Worm (Caenorhabditis elegans) whole organism, late embryonic: ENCODE data around the gene rpb-9.

Experiments
- ama-1 ChIP-seq: fragments of 150-350 bp; optimal IDR thresholded peaks from 2 replicates; lab custom pipeline; 2014
- ceh-19 ChIP-seq: fragments of 200-800 bp; sonication (Bioruptor generic); optimal IDR thresholded peaks from 2 replicates; lab custom pipeline; 2018; ENCODE audit warnings: mild to moderate bottlenecking, missing genetic modification characterization, missing compliant biosample characterization
- fkh-10 ChIP-seq: fragments of 150-350 bp; optimal IDR thresholded peaks from 2 replicates; lab custom pipeline; 2014; ENCODE audit warnings: missing biosample characterization, missing genetic modification reagents, missing genetic modification characterization
- pax-1 ChIP-seq: fragments of 150-350 bp; optimal IDR thresholded peaks from 2 replicates; lab custom pipeline; 2014; ENCODE audit warnings: missing biosample characterization, missing genetic modification characterization
- pha-2 ChIP-seq: sonication (generic microtip); optimal IDR thresholded peaks from 2 replicates; lab custom pipeline; 2017; ENCODE audit warnings: mild to moderate bottlenecking, missing genetic modification characterization, missing compliant biosample characterization
- pqm-1 ChIP-seq: sonication (generic microtip); optimal IDR thresholded peaks from 2 replicates; lab custom pipeline; 2016; ENCODE audit warnings: missing genetic modification characterization, missing compliant biosample characterization
- rnt-1 ChIP-seq: sonication (generic microtip); optimal IDR thresholded peaks from 2 replicates; lab custom pipeline; 2016; ENCODE audit warnings: missing genetic modification characterization, missing compliant biosample characterization
- zip-5 ChIP-seq: sonication (generic microtip); optimal IDR thresholded peaks from 2 replicates; lab custom pipeline; 2016; ENCODE audit warnings: missing genetic modification characterization, missing compliant biosample characterization

DNA sequence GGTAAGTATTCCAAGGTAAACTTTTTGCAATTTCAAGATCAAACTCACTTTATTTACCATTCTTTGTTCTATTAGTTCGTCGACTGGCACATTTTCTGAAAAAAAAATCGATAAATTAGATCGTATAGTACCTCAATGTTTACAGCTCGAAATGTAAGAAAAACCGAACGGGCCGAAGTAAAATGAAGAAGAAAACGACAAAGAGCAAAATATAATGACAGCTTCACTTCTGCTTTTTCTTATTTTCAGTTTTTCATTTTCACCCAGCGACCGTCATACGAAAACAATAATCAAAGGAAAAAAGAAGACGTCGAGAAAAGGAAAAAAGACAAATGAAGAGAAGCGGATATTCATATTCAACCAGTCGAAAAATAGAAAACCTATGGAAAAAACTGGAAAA is 43.0 kb downstream of the rpb-9 start, which contains the start of gene che-7:
- no peak for TF ChIP-seq rnt-1 (tag; lab: Kevin White, UChicago)
- no peak for TF ChIP-seq fkh-10 (GFP tag; lab: Kevin White, UChicago)
- TF ChIP-seq pha-2 (tag; lab: Kevin White, UChicago): no peak
- no peak for TF ChIP-seq pqm-1 (tag; lab: Kevin White, UChicago)
- no peak for TF ChIP-seq pax-1 (tag; lab: Kevin White, UChicago)
- no peak for TF ChIP-seq ama-1 (lab: Kevin White, UChicago)
- no peak for TF ChIP-seq ceh-19 (GFP tag; lab: Kevin White, UChicago)
- TF ChIP-seq zip-5 (tag; lab: Kevin White, UChicago): no peak
